Worm (Caenorhabditis elegans): Measurements from ENCODE around the gene F28G4.2.

ce11 chrV:16299834-16300233 is 17.7 kb upstream of the F28G4.2 start:
- TF ChIP-seq fkh-3 (tag; optimal IDR thresholded peaks at IDR 0.05) (no peak), F37B4.10 (GFP tag; IDR thresholded peaks at IDR 0.05) (no peak)
